Worm (Caenorhabditis elegans) whole organism, L4 larva: ENCODE measurements around the gene T28C6.8.

Experiments
- F37D6.2 ChIP-seq: sonication (generic microtip); optimal IDR thresholded peaks from 2 replicates; lab custom pipeline; 2016; ENCODE audit warnings: mild to moderate bottlenecking, missing genetic modification characterization, missing compliant biosample characterization
- attf-4 ChIP-seq: sonication (generic microtip); optimal IDR thresholded peaks from 3 replicates; lab custom pipeline; 2017; ENCODE audit warnings: missing biosample characterization, missing genetic modification characterization
- mes-2 ChIP-seq: sonication (generic microtip); optimal IDR thresholded peaks from 2 replicates; lab custom pipeline; 2016; ENCODE audit warnings: missing genotype, mild to moderate bottlenecking, missing genetic modification characterization, missing compliant biosample characterization; ENCODE audit not compliant: poor library complexity, severe bottlenecking
- nhr-237 ChIP-seq: sonication (generic microtip); optimal IDR thresholded peaks from 2 replicates; lab custom pipeline; 2017; ENCODE audit warnings: missing biosample characterization, missing genetic modification characterization
- nhr-77 ChIP-seq: fragments of 150-350 bp; optimal IDR thresholded peaks from 2 replicates; lab custom pipeline; 2014; ENCODE audit warnings: missing biosample characterization, missing genetic modification characterization
- php-3 ChIP-seq: fragments of 200-800 bp; sonication (Bioruptor generic); IDR thresholded peaks from 2 replicates; pipeline ENCODE4 v1.3.6; 2022; ENCODE audit warnings: missing genetic modification reagents, missing genetic modification characterization, missing compliant biosample characterization
- snpc-4 ChIP-seq: fragments of 150-350 bp; optimal IDR thresholded peaks from 2 replicates; lab custom pipeline; 2014; ENCODE audit warnings: missing biosample characterization, missing genetic modification characterization

- no peak for TF ChIP-seq mes-2
- no peak for TF ChIP-seq F37D6.2 (tag; lab: Kevin White, UChicago)
- TF ChIP-seq snpc-4 (tag; lab: Kevin White, UChicago), result no peak
- TF ChIP-seq attf-4 (tag; lab: Kevin White, UChicago), result no peak
- no peak for TF ChIP-seq nhr-77 (tag; lab: Kevin White, UChicago)
- no peak for TF ChIP-seq nhr-237 (tag; lab: Kevin White, UChicago)
- TF ChIP-seq php-3 (GFP tag; lab: Robert Waterston, UW), result no peak
These were observed 34.8 kb upstream of the T28C6.8 start, which contains the start of gene C09G9.1 for ce11 chrIV:8865343-8865742.
